Fruit fly (Drosophila melanogaster): Measurements from ENCODE around the gene Ser.

- TF ChIP-seq Clk (GFP tag; optimal IDR thresholded peaks at IDR 0.05) (no peak), Hr96 (GFP tag; optimal IDR thresholded peaks at IDR 0.05) (no peak), CG1620 (GFP tag; optimal IDR thresholded peaks at IDR 0.05) (no peak), CG5204 (GFP tag; optimal IDR thresholded peaks at IDR 0.05) (no peak), Mnt (GFP tag; optimal IDR thresholded peaks at IDR 0.05) (no peak), CG12768 (GFP tag; optimal IDR thresholded peaks at IDR 0.05) (no peak), bab1 (GFP tag; optimal IDR thresholded peaks at IDR 0.05) (no peak), ovo (GFP tag; optimal IDR thresholded peaks at IDR 0.05) (no peak)
Observed at dm6 chr3R:27224727-27225126, 30.7 kb upstream of the Ser start.
